Worm (Caenorhabditis elegans): ENCODE data around the gene lge-1.

Gene lge-1

DNA sequence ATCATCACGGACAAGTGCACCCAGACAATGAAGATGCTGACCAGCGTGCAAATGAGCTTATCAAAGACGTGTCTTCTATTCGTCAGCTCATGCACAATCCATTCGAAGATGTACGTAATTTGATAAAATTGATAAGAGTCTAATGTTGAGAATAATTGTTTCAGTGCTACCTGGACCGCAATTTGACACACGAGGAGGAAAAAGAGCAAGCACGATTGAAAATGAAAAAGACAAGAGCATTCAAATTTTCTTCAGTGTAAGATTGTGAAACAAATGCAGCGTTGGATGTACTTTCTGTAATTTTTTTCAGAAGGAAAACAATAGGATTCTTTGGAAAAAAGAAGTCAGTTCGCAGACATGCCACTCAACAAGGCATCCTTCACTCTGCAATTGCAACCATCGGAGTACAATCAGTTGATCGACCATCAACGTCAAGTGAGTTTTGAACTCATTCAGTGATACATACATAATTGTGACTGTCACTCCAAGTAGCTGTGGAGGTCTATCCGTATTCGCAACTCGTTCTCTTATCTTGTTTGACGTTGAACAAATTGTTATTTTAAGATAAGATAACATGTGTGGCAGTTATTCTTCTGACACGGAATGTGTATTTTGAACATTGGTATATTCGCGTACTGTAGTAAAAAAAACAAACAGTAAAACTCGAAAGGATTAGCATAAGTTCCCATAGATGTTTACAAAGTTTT, 9.2 kb upstream of the lge-1 start (continued):
- TF ChIP-seq ctbp-1 (GFP tag; IDR thresholded peaks at IDR 0.05), result no peak
- TF ChIP-seq skn-1 (tag; optimal IDR thresholded peaks at IDR 0.05), result no peak
- no peak for TF ChIP-seq ceh-20 (GFP tag; IDR thresholded peaks at IDR 0.05)
- no peak for TF ChIP-seq zfp-2 (tag; optimal IDR thresholded peaks at IDR 0.05)
- TF ChIP-seq mes-2 (tag; optimal IDR thresholded peaks at IDR 0.05; ENCODE audit: poor library complexity, severe bottlenecking), result no peak
- TF ChIP-seq dve-1 (tag; optimal IDR thresholded peaks at IDR 0.05; ENCODE audit: insufficient read depth), result peak; percentile 38
- TF ChIP-seq madf-5 (GFP tag; IDR thresholded peaks at IDR 0.05), result no peak
- no peak for TF ChIP-seq aha-1 (tag)
- no peak for TF ChIP-seq nhr-76 (tag; optimal IDR thresholded peaks at IDR 0.05)
- TF ChIP-seq lin-1 (GFP tag; IDR thresholded peaks at IDR 0.05), result 0 out of 2 replicates have a peak, but pooled peaks have one; percentile 13

DNA sequence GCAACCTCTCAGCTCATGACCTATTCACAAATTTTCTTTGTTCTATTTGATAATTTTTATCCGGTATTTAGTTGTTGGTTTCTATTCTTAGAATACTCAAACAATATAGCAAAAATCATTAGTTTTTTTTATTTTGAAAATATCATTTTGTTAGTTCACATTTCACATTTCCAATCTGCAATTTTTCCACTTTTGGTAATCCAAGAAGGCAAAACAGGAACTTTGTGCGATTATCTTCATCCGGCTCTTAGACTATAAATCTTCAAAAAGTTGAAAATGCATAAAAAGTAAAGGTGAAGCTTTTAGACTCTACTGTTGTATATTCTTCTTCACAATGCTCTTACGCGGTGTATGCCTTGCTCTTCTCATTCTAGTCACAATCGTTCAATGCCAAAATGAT, 7.9 kb upstream of the lge-1 start, which contains the start of gene nlp-19:
Gene nlp-19 (plus strand): TSS at position 301 of the 400 bp plus-strand sequence.
- no peak for TF ChIP-seq madf-9 (GFP tag; conservative IDR thresholded peaks at IDR 0.05)
- no peak for TF ChIP-seq lim-7 (GFP tag; IDR thresholded peaks at IDR 0.05)
- TF ChIP-seq cey-2 (tag; optimal IDR thresholded peaks at IDR 0.05; ENCODE audit: borderline replicate concordance, insufficient read depth), result no peak
- no peak for TF ChIP-seq ceh-82 (tag; optimal IDR thresholded peaks at IDR 0.05)
- TF ChIP-seq mdl-1 (tag; optimal IDR thresholded peaks at IDR 0.05), result no peak
- no peak for TF ChIP-seq nhr-28 (tag; optimal IDR thresholded peaks at IDR 0.05)
- TF ChIP-seq zip-2 (tag; optimal IDR thresholded peaks at IDR 0.05), result no peak
- no peak for TF ChIP-seq pha-4 (GFP tag; IDR thresholded peaks at IDR 0.05)
- TF ChIP-seq pha-4 (tag; optimal IDR thresholded peaks at IDR 0.05), result no peak
- TF ChIP-seq Y75B8A.6 (GFP tag; IDR thresholded peaks at IDR 0.05), result no peak
- no peak for TF ChIP-seq unc-62 (GFP tag; optimal IDR thresholded peaks at IDR 0.05 in 1 of 2)
- no peak for TF ChIP-seq unc-62 (tag; optimal IDR thresholded peaks at IDR 0.05)
- no peak for TF ChIP-seq hlh-30 (tag; optimal IDR thresholded peaks at IDR 0.05; ENCODE audit: insufficient read depth)
- TF ChIP-seq hif-1 (tag; optimal IDR thresholded peaks at IDR 0.05), result no peak

DNA sequence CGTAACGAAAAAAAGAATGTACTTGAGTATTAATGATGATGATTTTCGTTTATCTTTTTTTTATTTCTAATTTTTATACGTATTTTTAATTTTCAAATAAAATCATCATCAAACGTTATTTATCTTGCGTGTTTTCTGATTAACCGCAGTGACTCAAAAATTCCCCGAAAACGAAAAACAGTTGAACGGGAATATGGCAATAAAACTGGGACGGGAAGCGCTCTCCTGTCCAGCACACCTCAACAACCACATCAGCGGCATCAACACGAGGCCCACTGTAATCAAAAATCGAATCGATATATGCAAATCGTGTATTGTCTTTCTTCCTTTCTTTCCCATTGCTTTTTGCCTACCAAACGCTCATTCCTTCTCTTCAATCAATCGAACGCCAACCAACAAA, 7.2 kb upstream of the lge-1 start, which contains the start of gene K09C8.2:
Gene K09C8.2 (plus strand): TSS at position 301 of the 400 bp plus-strand sequence.
- no peak for TF ChIP-seq skn-1 (tag; optimal IDR thresholded peaks at IDR 0.05)
- no peak for TF ChIP-seq ceh-32 (tag; optimal IDR thresholded peaks at IDR 0.05; ENCODE audit: poor library complexity)
- TF ChIP-seq snpc-4 (tag; optimal IDR thresholded peaks at IDR 0.05), result no peak
- no peak for TF ChIP-seq madf-9 (GFP tag; conservative IDR thresholded peaks at IDR 0.05)
- TF ChIP-seq F49E8.2 (tag; optimal IDR thresholded peaks at IDR 0.05; ENCODE audit: borderline replicate concordance), result no peak
- TF ChIP-seq zag-1 (tag; optimal IDR thresholded peaks at IDR 0.05), result no peak

DNA sequence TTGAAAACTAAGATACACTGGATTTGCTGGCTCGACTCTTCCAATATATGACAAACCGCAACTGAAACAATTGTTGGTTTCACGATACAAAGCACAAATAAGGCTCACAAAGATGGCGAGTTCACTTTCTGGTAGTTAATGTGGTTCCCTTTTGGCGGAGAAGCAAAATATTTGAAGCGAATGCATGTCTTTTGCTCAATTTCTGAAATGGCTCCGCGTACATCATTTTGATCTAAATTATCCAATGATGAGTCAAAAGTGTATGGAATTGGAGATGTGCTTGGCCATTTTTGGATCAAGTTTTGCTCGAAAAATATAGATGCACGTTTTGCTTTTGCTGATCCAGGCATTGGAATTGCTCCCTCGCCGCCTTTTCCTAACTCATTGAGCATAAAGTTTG, 4.6 kb upstream of the lge-1 start:
- TF ChIP-seq unc-62 (GFP tag; optimal IDR thresholded peaks at IDR 0.05 in 1 of 2) (peak in 1 of 2 experiments; percentile 95), unc-62 (tag; optimal IDR thresholded peaks at IDR 0.05) (no peak), attf-4 (tag; optimal IDR thresholded peaks at IDR 0.05) (no peak), daf-8 (GFP tag; IDR thresholded peaks at IDR 0.05) (no peak), nhr-11 (tag; optimal IDR thresholded peaks at IDR 0.05) (no peak), nhr-25 (tag; optimal IDR thresholded peaks at IDR 0.05; ENCODE audit: borderline replicate concordance, insufficient read depth) (no peak), F44E2.7 (GFP tag; IDR thresholded peaks at IDR 0.05) (no peak)

Measured in whole organism, L4 larva.